Worm (Caenorhabditis elegans): ENCODE results near the gene ubxn-6.

The ubxn-6 gene

DNA sequence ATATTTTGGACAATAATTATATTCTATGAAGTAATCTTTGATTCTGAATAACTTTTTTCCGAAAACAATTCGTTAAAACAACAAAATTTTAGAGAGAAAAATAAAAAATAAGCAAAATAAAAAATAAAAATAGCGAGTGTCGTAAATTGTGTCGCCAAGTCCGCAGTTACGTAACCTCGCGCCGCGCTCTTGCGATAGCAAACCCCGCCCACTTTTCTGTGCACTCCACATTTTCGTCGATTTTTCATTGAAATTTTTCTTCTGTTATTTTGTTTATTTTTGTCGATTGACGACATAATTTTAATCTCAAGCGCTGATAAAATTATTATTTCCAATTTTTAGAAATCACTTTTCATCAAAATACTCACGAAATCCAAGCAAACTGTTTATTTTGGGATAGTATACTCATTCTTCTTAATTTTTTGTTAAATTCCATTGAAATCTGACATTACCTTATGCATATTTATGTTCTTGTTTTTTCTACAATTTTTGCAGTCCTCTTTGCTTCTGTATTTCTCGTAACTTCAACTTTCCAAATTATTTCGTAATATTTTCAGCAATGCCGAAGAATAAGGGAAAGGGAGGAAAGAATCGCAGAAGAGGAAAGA, 1.2 kb upstream of the ubxn-6 start, which contains the start of gene eif-1.A (continued):
- no peak for TF ChIP-seq ceh-28 (tag; optimal IDR thresholded peaks at IDR 0.05)
- no peak for TF ChIP-seq egl-5 (tag; optimal IDR thresholded peaks at IDR 0.05)

DNA sequence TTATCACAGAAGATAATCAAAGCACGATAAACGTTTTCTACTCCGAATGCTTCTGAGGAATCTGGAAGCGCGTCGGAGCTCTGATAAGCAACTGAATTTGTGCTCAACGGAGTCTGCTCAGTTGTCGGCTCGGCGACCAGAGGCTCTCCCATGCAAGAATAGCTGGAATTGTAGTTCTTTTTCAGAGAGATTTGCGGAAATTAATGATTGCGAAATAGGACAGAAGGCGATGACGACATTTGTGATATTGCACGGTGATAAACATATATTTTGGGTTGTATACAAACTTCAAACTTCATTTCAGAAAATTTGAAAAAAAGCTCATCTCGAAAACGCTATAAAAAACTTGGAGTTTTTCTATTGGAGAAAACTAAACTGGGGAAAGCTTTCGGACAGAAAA, 516 bp upstream of the ubxn-6 start, which contains the start of gene H06H21.37:
Gene H06H21.37 (minus strand): TSS at position 162 of the 400 bp plus-strand sequence.
- TF ChIP-seq nfya-1 (tag; optimal IDR thresholded peaks at IDR 0.05; ENCODE audit: insufficient read depth) = no peak
- TF ChIP-seq nhr-23 (tag; optimal IDR thresholded peaks at IDR 0.05) = no peak
- TF ChIP-seq fos-1 (tag; optimal IDR thresholded peaks at IDR 0.05) = no peak
- no peak for TF ChIP-seq nhr-77 (tag; optimal IDR thresholded peaks at IDR 0.05)
- TF ChIP-seq sea-2 (GFP tag; optimal IDR thresholded peaks at IDR 0.05) = no peak
- TF ChIP-seq zag-1 (tag; optimal IDR thresholded peaks at IDR 0.05) = no peak
- no peak for TF ChIP-seq ZK546.5 (tag; optimal IDR thresholded peaks at IDR 0.05)
- TF ChIP-seq egl-27 (tag; optimal IDR thresholded peaks at IDR 0.05) = no peak
- no peak for TF ChIP-seq skn-1 (tag; optimal IDR thresholded peaks at IDR 0.05)
- no peak for TF ChIP-seq ceh-82 (tag; optimal IDR thresholded peaks at IDR 0.05)
- TF ChIP-seq nhr-11 (tag; optimal IDR thresholded peaks at IDR 0.05) = no peak
- TF ChIP-seq mml-1 (tag; optimal IDR thresholded peaks at IDR 0.05) = no peak
- no peak for TF ChIP-seq unc-39 (tag; optimal IDR thresholded peaks at IDR 0.05)
- TF ChIP-seq nhr-28 (tag; optimal IDR thresholded peaks at IDR 0.05) = no peak
- no peak for TF ChIP-seq hmg-11 (tag; optimal IDR thresholded peaks at IDR 0.05)
- TF ChIP-seq elt-1 (tag; optimal IDR thresholded peaks at IDR 0.05) = no peak

DNA sequence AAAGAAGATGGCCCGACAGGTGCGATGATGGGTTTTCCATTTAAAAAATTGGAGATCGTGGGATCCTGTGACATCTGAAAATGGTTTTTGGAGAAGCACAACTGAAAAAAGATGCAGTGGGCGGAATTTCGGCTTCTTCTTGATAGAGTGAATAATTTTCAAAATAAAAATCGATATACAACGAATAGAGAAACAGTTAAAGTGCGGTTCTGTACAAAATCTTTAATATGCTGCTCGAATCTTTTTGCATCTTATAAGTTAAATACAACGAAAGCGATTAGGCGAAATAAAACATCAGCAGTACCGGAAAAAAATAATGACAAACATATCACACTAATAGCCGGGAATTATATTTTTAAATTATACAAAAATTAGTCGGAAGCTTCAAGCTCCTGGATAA, 2.1 kb downstream of the ubxn-6 start, which contains the start of gene H06H21.11:
Gene H06H21.11 (minus strand): TSS at position 101 of the 400 bp plus-strand sequence.
- TF ChIP-seq aly-2 (tag; optimal IDR thresholded peaks at IDR 0.05) = no peak
- TF ChIP-seq nhr-43 (tag; optimal IDR thresholded peaks at IDR 0.05; ENCODE audit: poor library complexity, severe bottlenecking) = no peak
- no peak for TF ChIP-seq nhr-237 (tag; optimal IDR thresholded peaks at IDR 0.05)
- no peak for TF ChIP-seq pqm-1 (tag; optimal IDR thresholded peaks at IDR 0.05)
- TF ChIP-seq elt-1 (tag; optimal IDR thresholded peaks at IDR 0.05) = no peak
- no peak for TF ChIP-seq nhr-76 (tag; optimal IDR thresholded peaks at IDR 0.05)
- TF ChIP-seq R02D3.7 (tag; optimal IDR thresholded peaks at IDR 0.05) = no peak
- TF ChIP-seq ztf-11 (tag; optimal IDR thresholded peaks at IDR 0.05) = no peak
- no peak for TF ChIP-seq ZK546.5 (tag; optimal IDR thresholded peaks at IDR 0.05)
- no peak for TF ChIP-seq nhr-11 (tag; optimal IDR thresholded peaks at IDR 0.05)
- TF ChIP-seq ceh-9 (tag; optimal IDR thresholded peaks at IDR 0.05) = no peak
- no peak for TF ChIP-seq jun-1 (tag; optimal IDR thresholded peaks at IDR 0.05)
- no peak for TF ChIP-seq nhr-25 (tag; optimal IDR thresholded peaks at IDR 0.05)

DNA sequence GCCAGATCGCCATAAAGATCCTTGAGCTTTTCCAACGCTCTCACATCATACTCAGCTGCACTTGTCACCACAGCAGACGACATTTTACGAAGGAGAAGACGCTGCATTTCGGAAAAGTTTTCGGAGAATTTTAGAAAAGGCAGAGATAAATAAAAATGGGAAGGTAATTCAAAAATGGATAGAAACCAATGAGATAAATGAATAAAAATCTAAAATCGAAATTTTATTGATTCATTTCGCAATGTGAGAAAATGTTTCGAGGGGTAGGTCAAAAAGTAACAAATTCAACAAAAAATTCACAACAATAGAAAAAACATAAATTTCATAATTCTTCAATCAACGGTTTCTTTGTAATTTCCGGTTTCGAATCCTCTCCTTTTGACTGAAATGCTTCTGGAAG, 2.8 kb downstream of the ubxn-6 start, which contains the start of gene dpf-5:
Gene dpf-5 (minus strand): TSS at position 101 of the 400 bp plus-strand sequence.
- no peak for TF ChIP-seq nhr-23 (tag; optimal IDR thresholded peaks at IDR 0.05)
- TF ChIP-seq fkh-10 (GFP tag; optimal IDR thresholded peaks at IDR 0.05) = no peak
- no peak for TF ChIP-seq nhr-43 (tag; optimal IDR thresholded peaks at IDR 0.05; ENCODE audit: poor library complexity, severe bottlenecking)
- no peak for TF ChIP-seq nhr-28 (tag; optimal IDR thresholded peaks at IDR 0.05)
- TF ChIP-seq ceh-9 (tag; optimal IDR thresholded peaks at IDR 0.05) = no peak
- no peak for TF ChIP-seq mdl-1 (tag; optimal IDR thresholded peaks at IDR 0.05)
- TF ChIP-seq lsy-12 (tag; optimal IDR thresholded peaks at IDR 0.05) = no peak
- no peak for TF ChIP-seq sea-2 (GFP tag; optimal IDR thresholded peaks at IDR 0.05)
- TF ChIP-seq lin-39 (tag; optimal IDR thresholded peaks at IDR 0.05) = no peak
- TF ChIP-seq nhr-25 (tag; optimal IDR thresholded peaks at IDR 0.05) = no peak
- no peak for TF ChIP-seq unc-62 (GFP tag; optimal IDR thresholded peaks at IDR 0.05)
- no peak for TF ChIP-seq fos-1 (tag; optimal IDR thresholded peaks at IDR 0.05)
- TF ChIP-seq nhr-237 (tag; optimal IDR thresholded peaks at IDR 0.05) = no peak
- no peak for TF ChIP-seq hmg-11 (tag; optimal IDR thresholded peaks at IDR 0.05)

DNA sequence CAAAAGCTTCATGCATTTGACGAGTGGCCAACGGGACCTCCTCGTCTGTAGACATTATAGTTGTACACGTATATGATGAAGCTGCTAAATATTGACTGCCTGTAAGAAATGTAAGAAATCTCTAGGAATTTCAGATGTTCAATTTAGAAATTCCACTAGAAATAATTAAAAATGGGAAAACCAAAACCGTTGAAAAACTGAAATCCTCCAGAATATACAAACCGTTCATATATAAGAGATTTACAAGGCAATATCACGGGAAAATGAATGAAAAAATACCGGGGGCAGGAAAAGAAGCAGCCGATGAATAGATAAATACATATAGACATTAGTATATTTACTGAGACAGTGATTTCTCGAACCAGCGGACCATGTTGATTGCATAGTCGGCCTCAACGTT, 6.8 kb downstream of the ubxn-6 start, which contains the start of gene dpf-7:
Gene dpf-7 (minus strand): TSS at position 101 of the 400 bp plus-strand sequence.
- no peak for TF ChIP-seq ama-1 (optimal IDR thresholded peaks at IDR 0.05)
- TF ChIP-seq skn-1 (tag; optimal IDR thresholded peaks at IDR 0.05) = no peak
- no peak for TF ChIP-seq tbx-2 (tag; optimal IDR thresholded peaks at IDR 0.05)
- TF ChIP-seq ceh-9 (tag; optimal IDR thresholded peaks at IDR 0.05) = no peak
- no peak for TF ChIP-seq nhr-237 (tag; optimal IDR thresholded peaks at IDR 0.05)
- no peak for TF ChIP-seq egl-27 (tag; optimal IDR thresholded peaks at IDR 0.05)
- TF ChIP-seq fkh-2 (tag; optimal IDR thresholded peaks at IDR 0.05) = no peak
- TF ChIP-seq snpc-4 (tag; optimal IDR thresholded peaks at IDR 0.05) = no peak
- TF ChIP-seq nhr-23 (tag; optimal IDR thresholded peaks at IDR 0.05) = no peak
- no peak for TF ChIP-seq sea-2 (GFP tag; optimal IDR thresholded peaks at IDR 0.05)
- TF ChIP-seq pha-4 (tag; optimal IDR thresholded peaks at IDR 0.05) = no peak
- TF ChIP-seq jun-1 (tag; optimal IDR thresholded peaks at IDR 0.05) = no peak
- no peak for TF ChIP-seq lsy-12 (tag; optimal IDR thresholded peaks at IDR 0.05)
- no peak for TF ChIP-seq lin-39 (tag; optimal IDR thresholded peaks at IDR 0.05)
- no peak for TF ChIP-seq pqm-1 (tag; optimal IDR thresholded peaks at IDR 0.05)
- no peak for TF ChIP-seq unc-62 (GFP tag; optimal IDR thresholded peaks at IDR 0.05)
- TF ChIP-seq elt-2 (tag; optimal IDR thresholded peaks at IDR 0.05) = no peak
- TF ChIP-seq nhr-25 (tag; optimal IDR thresholded peaks at IDR 0.05) = no peak
